Fruit fly (Drosophila melanogaster) whole organism, prepupa: ENCODE measurements around the gene CG15717.

Experiments used
- Blimp-1 ChIP-seq: fragments of 200-800 bp; sonication (Bioruptor generic); optimal IDR thresholded peaks from 3 replicates; lab custom pipeline; 2017; ENCODE audit warnings: missing biosample characterization, missing genetic modification characterization, mild to moderate bottlenecking, moderate library complexity, missing genetic modification reagents
- CG10631 ChIP-seq: fragments of 200-800 bp; sonication (Bioruptor generic); optimal IDR thresholded peaks from 2 replicates; lab custom pipeline; 2016; ENCODE audit warnings: missing biosample characterization, missing genetic modification characterization
- CG10669 ChIP-seq: fragments of 200-800 bp; sonication (Bioruptor generic); optimal IDR thresholded peaks from 3 replicates; lab custom pipeline; 2018; ENCODE audit warnings: missing biosample characterization, mild to moderate bottlenecking, missing genetic modification characterization, moderate library complexity
- CG11294 ChIP-seq: fragments of 200-800 bp; sonication (Bioruptor generic); IDR thresholded peaks from 2 replicates; pipeline ENCODE4 v1.3.6; 2022; ENCODE audit warnings: missing biosample characterization, missing genetic modification characterization
- CG11762 ChIP-seq: fragments of 200-800 bp; sonication (Bioruptor generic); optimal IDR thresholded peaks from 3 replicates; lab custom pipeline; 2016; ENCODE audit warnings: missing biosample characterization, missing genetic modification characterization; ENCODE audit not compliant: insufficient read depth
- CG11902 ChIP-seq: fragments of 200-800 bp; sonication (Bioruptor generic); optimal IDR thresholded peaks from 3 replicates; lab custom pipeline; 2016; ENCODE audit warnings: missing biosample characterization, missing genetic modification characterization
- CG1621 ChIP-seq: fragments of 200-800 bp; sonication (Bioruptor generic); optimal IDR thresholded peaks from 3 replicates; lab custom pipeline; 2018; ENCODE audit warnings: missing biosample characterization, mild to moderate bottlenecking, missing genetic modification characterization
- CG16779 ChIP-seq: fragments of 200-800 bp; sonication (Bioruptor generic); optimal IDR thresholded peaks from 3 replicates; lab custom pipeline; 2017; ENCODE audit warnings: missing biosample characterization, mild to moderate bottlenecking, missing genetic modification characterization
- CG3032 ChIP-seq: fragments of 200-800 bp; optimal IDR thresholded peaks from 2 replicates; lab custom pipeline; 2019; ENCODE audit warnings: missing biosample characterization, mild to moderate bottlenecking, missing genetic modification characterization, moderate library complexity
- CG31627 ChIP-seq: fragments of 200-800 bp; sonication (Bioruptor generic); optimal IDR thresholded peaks from 3 replicates; lab custom pipeline; 2016; ENCODE audit warnings: missing biosample characterization, missing genetic modification characterization
- CG32006 ChIP-seq: fragments of 200-800 bp; sonication (Bioruptor generic); optimal IDR thresholded peaks from 3 replicates; lab custom pipeline; 2017; ENCODE audit warnings: missing biosample characterization, mild to moderate bottlenecking, missing genetic modification characterization
- CG34406 ChIP-seq: fragments of 200-800 bp; sonication (Bioruptor generic); optimal IDR thresholded peaks from 3 replicates; lab custom pipeline; 2016; ENCODE audit warnings: missing biosample characterization, missing genetic modification characterization
- CG3919 ChIP-seq: fragments of 200-800 bp; sonication (Bioruptor generic); optimal IDR thresholded peaks from 3 replicates; lab custom pipeline; 2016; ENCODE audit warnings: missing biosample characterization, missing genetic modification characterization
- CG6163 ChIP-seq: fragments of 200-800 bp; sonication (Bioruptor generic); IDR thresholded peaks from 3 replicates; pipeline ENCODE4 v1.3.6; 2022; ENCODE audit warnings: missing biosample characterization, missing genetic modification characterization
- CG6792 ChIP-seq: fragments of 200-800 bp; sonication (Bioruptor generic); optimal IDR thresholded peaks from 3 replicates; lab custom pipeline; 2016; ENCODE audit warnings: missing biosample characterization, missing genetic modification characterization
- CG6808 ChIP-seq: fragments of 200-800 bp; sonication (Bioruptor generic); optimal IDR thresholded peaks from 3 replicates; lab custom pipeline; 2017; ENCODE audit warnings: missing biosample characterization, missing genetic modification characterization, mild to moderate bottlenecking, moderate library complexity, missing genetic modification reagents
- CG6854 ChIP-seq: fragments of 200-800 bp; sonication (Bioruptor generic); optimal IDR thresholded peaks from 2 replicates; lab custom pipeline; 2017; ENCODE audit warnings: missing biosample characterization, mild to moderate bottlenecking, missing genetic modification characterization
- CG7368 ChIP-seq: fragments of 200-800 bp; sonication (Bioruptor generic); optimal IDR thresholded peaks from 3 replicates; lab custom pipeline; 2016; ENCODE audit warnings: missing biosample characterization, missing genetic modification characterization
- CG8119 ChIP-seq: fragments of 200-800 bp; sonication (Bioruptor generic); IDR thresholded peaks from 3 replicates; pipeline ENCODE4 v1.3.6; 2022; ENCODE audit warnings: missing biosample characterization, missing genetic modification characterization
- CG8319 ChIP-seq: fragments of 200-800 bp; sonication (Bioruptor generic); optimal IDR thresholded peaks from 3 replicates; lab custom pipeline; 2016; ENCODE audit warnings: missing biosample characterization, missing genetic modification characterization
- CG8632 ChIP-seq: fragments of 200-800 bp; sonication (Bioruptor generic); optimal IDR thresholded peaks from 3 replicates; lab custom pipeline; 2016; ENCODE audit warnings: missing biosample characterization, missing genetic modification characterization
- CG9139 ChIP-seq: fragments of 200-800 bp; sonication (Bioruptor generic); optimal IDR thresholded peaks from 3 replicates; lab custom pipeline; 2017; ENCODE audit warnings: missing biosample characterization, mild to moderate bottlenecking, missing genetic modification characterization
- Eip75B ChIP-seq: fragments of 200-800 bp; sonication (Bioruptor generic); optimal IDR thresholded peaks from 3 replicates; lab custom pipeline; 2016; ENCODE audit warnings: missing biosample characterization, missing genetic modification characterization
- Eip78C ChIP-seq: fragments of 200-800 bp; sonication (Bioruptor generic); peaks from one replicate; lab custom pipeline; 2016; ENCODE audit warnings: missing biosample characterization, missing genetic modification characterization
- Eip93F ChIP-seq: fragments of 200-800 bp; sonication (Bioruptor generic); optimal IDR thresholded peaks from 2 replicates; lab custom pipeline; 2016; ENCODE audit warnings: missing biosample characterization, mild to moderate bottlenecking, missing genetic modification characterization
- Ets21C ChIP-seq: fragments of 200-800 bp; sonication (Bioruptor generic); optimal IDR thresholded peaks from 3 replicates; lab custom pipeline; 2016; ENCODE audit warnings: missing biosample characterization, missing genetic modification characterization
- Gug ChIP-seq: fragments of 200-800 bp; sonication (Bioruptor generic); IDR thresholded peaks from 2 replicates; pipeline ENCODE4 v1.3.6; 2022; ENCODE audit warnings: missing biosample characterization, missing genetic modification characterization
- Hr38 ChIP-seq: sonication (Bioruptor generic); optimal IDR thresholded peaks from 2 replicates; lab custom pipeline; 2016; ENCODE audit warnings: missing biosample characterization, missing genetic modification characterization
- Hr39 ChIP-seq: fragments of 200-800 bp; sonication (Bioruptor generic); optimal IDR thresholded peaks from 2 replicates; lab custom pipeline; 2016; ENCODE audit warnings: missing biosample characterization, missing genetic modification characterization
- Hr4 ChIP-seq: fragments of 200-800 bp; sonication (Bioruptor generic); optimal IDR thresholded peaks from 3 replicates; lab custom pipeline; 2016; ENCODE audit warnings: missing biosample characterization, missing genetic modification characterization
- Met ChIP-seq: fragments of 200-800 bp; sonication (Bioruptor generic); optimal IDR thresholded peaks from 3 replicates; lab custom pipeline; 2016; ENCODE audit warnings: missing biosample characterization, missing genetic modification characterization
- Smox ChIP-seq: fragments of 200-800 bp; sonication (Bioruptor generic); optimal IDR thresholded peaks from 3 replicates; lab custom pipeline; 2016; ENCODE audit warnings: missing biosample characterization, missing genetic modification characterization
- Sox102F ChIP-seq: fragments of 200-800 bp; sonication (Bioruptor generic); optimal IDR thresholded peaks from 2 replicates; lab custom pipeline; 2016; ENCODE audit warnings: missing biosample characterization, mild to moderate bottlenecking, missing genetic modification characterization
- Sox15 ChIP-seq: fragments of 200-800 bp; sonication (Bioruptor generic); optimal IDR thresholded peaks from 3 replicates; lab custom pipeline; 2016; ENCODE audit warnings: missing biosample characterization, missing genetic modification characterization
- achi ChIP-seq: fragments of 200-800 bp; sonication (Bioruptor generic); optimal IDR thresholded peaks from 3 replicates; lab custom pipeline; 2016; ENCODE audit warnings: missing biosample characterization, missing genetic modification characterization
- acj6 ChIP-seq: fragments of 200-800 bp; sonication (Bioruptor generic); optimal IDR thresholded peaks from 3 replicates; lab custom pipeline; 2016; ENCODE audit warnings: missing biosample characterization, missing genetic modification characterization
- cyc ChIP-seq: fragments of 200-800 bp; sonication (Bioruptor generic); optimal IDR thresholded peaks from 3 replicates; lab custom pipeline; 2016; ENCODE audit warnings: missing biosample characterization, missing genetic modification characterization
- dac ChIP-seq: fragments of 200-800 bp; sonication (Bioruptor generic); optimal IDR thresholded peaks from 2 replicates; lab custom pipeline; 2017; ENCODE audit warnings: missing biosample characterization, mild to moderate bottlenecking, missing genetic modification characterization
- dsx ChIP-seq: fragments of 200-800 bp; optimal IDR thresholded peaks from 3 replicates; lab custom pipeline; 2019; ENCODE audit warnings: missing biosample characterization, mild to moderate bottlenecking, missing genetic modification characterization, moderate library complexity; ENCODE audit not compliant: poor library complexity, severe bottlenecking
- eg ChIP-seq: fragments of 200-800 bp; sonication (Bioruptor generic); IDR thresholded peaks from 3 replicates; pipeline ENCODE4 v1.3.6; 2022; ENCODE audit warnings: missing biosample characterization, missing genetic modification characterization
- esn ChIP-seq: fragments of 200-800 bp; sonication (Bioruptor generic); optimal IDR thresholded peaks from 2 replicates; lab custom pipeline; 2016; ENCODE audit warnings: missing biosample characterization, mild to moderate bottlenecking, missing genetic modification characterization, moderate library complexity
- fd59A ChIP-seq: fragments of 200-800 bp; sonication (Bioruptor generic); optimal IDR thresholded peaks from 2 replicates; lab custom pipeline; 2017; ENCODE audit warnings: missing biosample characterization, mild to moderate bottlenecking, missing genetic modification characterization, missing genetic modification reagents
- fd85E ChIP-seq: fragments of 200-800 bp; sonication (Bioruptor generic); optimal IDR thresholded peaks from 3 replicates; lab custom pipeline; 2016; ENCODE audit warnings: missing biosample characterization, missing genetic modification characterization
- lz ChIP-seq: fragments of 200-800 bp; sonication (Bioruptor generic); optimal IDR thresholded peaks from 3 replicates; lab custom pipeline; 2016; ENCODE audit warnings: missing biosample characterization, missing genetic modification characterization
- net ChIP-seq: fragments of 200-800 bp; sonication (Bioruptor generic); optimal IDR thresholded peaks from 3 replicates; lab custom pipeline; 2016; ENCODE audit warnings: missing biosample characterization, missing genetic modification characterization
- pdm3 ChIP-seq: fragments of 200-800 bp; sonication (Bioruptor generic); optimal IDR thresholded peaks from 3 replicates; lab custom pipeline; 2016; ENCODE audit warnings: missing biosample characterization, missing genetic modification characterization
- spab ChIP-seq: fragments of 200-800 bp; sonication (Bioruptor generic); optimal IDR thresholded peaks from 2 replicates; lab custom pipeline; 2017; ENCODE audit warnings: missing biosample characterization, mild to moderate bottlenecking, missing genetic modification characterization, missing genetic modification reagents
- svp ChIP-seq: fragments of 200-800 bp; sonication (Bioruptor generic); peaks from one replicate; lab custom pipeline; 2016; ENCODE audit warnings: missing biosample characterization, missing genetic modification characterization
- vri ChIP-seq: fragments of 200-800 bp; sonication (Bioruptor generic); optimal IDR thresholded peaks from 3 replicates; lab custom pipeline; 2016; ENCODE audit warnings: missing biosample characterization, mild to moderate bottlenecking, missing genetic modification characterization

Gene CG15717

DNA sequence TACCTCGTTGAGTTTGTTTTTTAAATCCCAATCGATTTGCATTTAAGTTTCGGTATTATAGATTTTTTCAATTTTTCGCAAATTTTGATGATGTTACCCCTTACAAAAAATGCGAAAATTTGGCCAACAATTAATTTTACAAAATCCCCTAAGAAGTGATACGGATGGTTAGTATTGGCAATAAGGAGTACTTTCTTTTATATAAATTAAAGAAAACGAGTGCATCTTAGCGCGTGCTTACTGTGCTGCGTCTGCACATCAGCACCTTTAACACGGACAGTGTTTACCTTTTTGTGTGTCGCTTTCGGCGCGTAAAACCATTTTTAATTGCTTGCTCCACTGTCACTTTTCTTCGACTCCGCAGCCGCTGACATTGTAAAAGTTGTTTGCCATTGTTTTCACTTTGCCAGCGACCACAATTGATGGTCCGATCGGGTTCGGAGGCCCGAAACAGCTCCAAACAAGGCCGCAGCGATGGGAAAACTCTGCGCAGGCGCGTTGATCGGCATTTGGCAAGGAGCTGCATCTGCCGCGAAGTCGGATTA lies 14.8 kb upstream of the CG15717 start:
- TF ChIP-seq vri (GFP tag; lab: Kevin White, UChicago) (no peak), CG8119 (GFP tag; lab: Robert Waterston, UW) (0 out of 3 replicates have a peak, but pooled peaks have one; percentile 20), CG6792 (GFP tag; lab: Kevin White, UChicago) (no peak), CG10631 (no peak), dsx (GFP tag; lab: Kevin White, UChicago) (no peak), Hr38 (GFP tag; lab: Kevin White, UChicago) (no peak), CG11762 (GFP tag; lab: Kevin White, UChicago) (no peak), fd59A (GFP tag; lab: Kevin White, UChicago) (no peak), Sox15 (GFP tag; lab: Kevin White, UChicago) (no peak), svp (GFP tag; lab: Kevin White, UChicago) (peak; percentile 51), CG32006 (peak; percentile 29), CG11902 (GFP tag; lab: Kevin White, UChicago) (no peak), CG16779 (tag; lab: Kevin White, UChicago) (no peak), CG6808 (no peak), Met (GFP tag; lab: Kevin White, UChicago) (no peak), Hr4 (GFP tag; lab: Kevin White, UChicago) (peak; percentile 44), Smox (GFP tag; lab: Kevin White, UChicago) (no peak), pdm3 (no peak), achi (GFP tag; lab: Kevin White, UChicago) (no peak), fd85E (no peak), CG34406 (GFP tag; lab: Kevin White, UChicago) (no peak), Eip75B (GFP tag; lab: Kevin White, UChicago) (no peak), Sox102F (GFP tag; lab: Kevin White, UChicago) (no peak), spab (no peak), CG6163 (GFP tag; lab: Robert Waterston, UW) (peak; percentile 29; the same call in 1 of the 3 replicates), CG3032 (no peak), Eip93F (no peak), CG8632 (no peak), net (no peak), Eip78C (GFP tag; lab: Kevin White, UChicago) (peak; percentile 52), CG6854 (GFP tag; lab: Kevin White, UChicago) (no peak), dac (GFP tag; lab: Kevin White, UChicago) (no peak), eg (GFP tag; lab: Robert Waterston, UW) (0 out of 3 replicates have a peak, but pooled peaks have one; percentile 21), CG1621 (tag; lab: Kevin White, UChicago) (no peak), CG8319 (GFP tag; lab: Kevin White, UChicago) (no peak), lz (GFP tag; lab: Kevin White, UChicago) (no peak), CG3919 (GFP tag; lab: Kevin White, UChicago) (peak; percentile 6), Ets21C (GFP tag; lab: Kevin White, UChicago) (no peak), cyc (GFP tag; lab: Kevin White, UChicago) (no peak), Blimp-1 (GFP tag; lab: Kevin White, UChicago) (peak; percentile 51), Hr39 (GFP tag; lab: Kevin White, UChicago) (no peak), esn (GFP tag; lab: Kevin White, UChicago) (no peak)
- TF ChIP-seq, all 60 proteins: peak for 9

DNA sequence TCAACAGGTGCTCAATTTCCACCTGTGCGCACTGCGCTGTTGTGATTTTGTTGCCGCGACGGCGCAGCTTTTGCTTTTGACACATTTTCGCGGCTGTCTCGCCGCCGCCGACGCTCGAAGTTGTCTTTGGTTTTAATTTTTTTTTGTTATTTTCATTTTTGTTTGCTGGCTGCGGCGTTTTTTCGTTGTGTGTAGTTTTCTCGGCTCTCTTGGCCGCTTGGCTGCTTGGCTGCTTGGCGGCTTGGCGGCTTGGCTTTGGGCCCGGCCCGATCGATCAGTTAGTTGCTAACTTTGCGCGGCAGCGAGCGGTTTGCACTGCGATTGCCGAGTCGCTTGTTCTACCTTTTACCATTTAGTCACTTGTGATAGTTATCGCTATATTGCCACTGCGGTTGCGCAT lies 13.9 kb upstream of the CG15717 start, which contains the start of gene CG42237:
TSS of gene CG42237 (plus strand) at position 271 of the 400 bp plus-strand sequence.
- no peak for TF ChIP-seq CG10669 (GFP tag; lab: Kevin White, UChicago)
- TF ChIP-seq achi (GFP tag; lab: Kevin White, UChicago) = no peak
- no peak for TF ChIP-seq Hr4 (GFP tag; lab: Kevin White, UChicago)
- peak; percentile 49; the same call in 1 of the 3 replicates for TF ChIP-seq CG6163 (GFP tag; lab: Robert Waterston, UW)
- peak; percentile 8 for TF ChIP-seq Eip75B (GFP tag; lab: Kevin White, UChicago)
- peak; percentile 44 for TF ChIP-seq CG9139 (GFP tag; lab: Kevin White, UChicago)
- TF ChIP-seq Met (GFP tag; lab: Kevin White, UChicago) = no peak
- no peak for TF ChIP-seq Ets21C (GFP tag; lab: Kevin White, UChicago)
- TF ChIP-seq CG11294 (GFP tag; lab: Robert Waterston, UW) = no peak
- peak; percentile 18; the same call in 1 of the 2 replicates for TF ChIP-seq Gug (GFP tag; lab: Robert Waterston, UW)
- TF ChIP-seq CG3032 = no peak
- no peak for TF ChIP-seq CG1621 (tag; lab: Kevin White, UChicago)
- TF ChIP-seq Eip93F = no peak
- peak; percentile 24 for TF ChIP-seq dsx (GFP tag; lab: Kevin White, UChicago)
- TF ChIP-seq CG6792 (GFP tag; lab: Kevin White, UChicago) = no peak
- no peak for TF ChIP-seq CG7368 (GFP tag; lab: Kevin White, UChicago)
- TF ChIP-seq CG10631 = no peak
- no peak for TF ChIP-seq CG16779 (tag; lab: Kevin White, UChicago)
- TF ChIP-seq fd59A (GFP tag; lab: Kevin White, UChicago) = no peak
- TF ChIP-seq svp (GFP tag; lab: Kevin White, UChicago) = no peak
- no peak for TF ChIP-seq CG34406 (GFP tag; lab: Kevin White, UChicago)
- no peak for TF ChIP-seq fd85E
- TF ChIP-seq acj6 (GFP tag; lab: Kevin White, UChicago) = no peak
- no peak for TF ChIP-seq CG31627 (GFP tag; lab: Kevin White, UChicago)
- no peak for TF ChIP-seq esn (GFP tag; lab: Kevin White, UChicago)
